Fruit fly (Drosophila melanogaster) whole organism, pupa: ENCODE data around the gene CG33995.

ENCODE experiments used
- CG12605 ChIP-seq: fragments of 200-800 bp; sonication (Bioruptor generic); IDR thresholded peaks from 2 replicates; pipeline ENCODE4 v1.3.6; 2022; ENCODE audit warnings: missing biosample characterization, missing genetic modification characterization
- CG14655 ChIP-seq: fragments of 200-800 bp; sonication (Bioruptor generic); optimal IDR thresholded peaks from 3 replicates; lab custom pipeline; 2017; ENCODE audit warnings: mild to moderate bottlenecking, missing biosample characterization, missing genetic modification reagents, missing genetic modification characterization
- CG4496 ChIP-seq: fragments of 200-800 bp; sonication (Bioruptor generic); IDR thresholded peaks from 3 replicates; pipeline ENCODE4 v1.3.6; 2022; ENCODE audit warnings: missing biosample characterization, missing genetic modification characterization
- CG8159 ChIP-seq: fragments of 200-800 bp; sonication (Bioruptor generic); optimal IDR thresholded peaks from 3 replicates; lab custom pipeline; 2018; ENCODE audit warnings: missing biosample characterization, mild to moderate bottlenecking, missing genetic modification characterization, moderate library complexity
- EcR ChIP-seq: fragments of 200-800 bp; sonication (Bioruptor generic); optimal IDR thresholded peaks from 3 replicates; lab custom pipeline; 2019; ENCODE audit warnings: missing biosample characterization, missing genetic modification characterization, mild to moderate bottlenecking, moderate library complexity, missing genetic modification reagents
- Snoo ChIP-seq: fragments of 200-800 bp; sonication (Bioruptor generic); optimal IDR thresholded peaks from 3 replicates; lab custom pipeline; 2017; ENCODE audit warnings: missing biosample characterization, mild to moderate bottlenecking, missing genetic modification characterization, inconsistent platforms
- fd96Ca ChIP-seq: fragments of 200-800 bp; sonication (Bioruptor generic); IDR thresholded peaks from 3 replicates; pipeline ENCODE4 v1.3.6; 2022; ENCODE audit warnings: missing biosample characterization, missing genetic modification characterization

DNA sequence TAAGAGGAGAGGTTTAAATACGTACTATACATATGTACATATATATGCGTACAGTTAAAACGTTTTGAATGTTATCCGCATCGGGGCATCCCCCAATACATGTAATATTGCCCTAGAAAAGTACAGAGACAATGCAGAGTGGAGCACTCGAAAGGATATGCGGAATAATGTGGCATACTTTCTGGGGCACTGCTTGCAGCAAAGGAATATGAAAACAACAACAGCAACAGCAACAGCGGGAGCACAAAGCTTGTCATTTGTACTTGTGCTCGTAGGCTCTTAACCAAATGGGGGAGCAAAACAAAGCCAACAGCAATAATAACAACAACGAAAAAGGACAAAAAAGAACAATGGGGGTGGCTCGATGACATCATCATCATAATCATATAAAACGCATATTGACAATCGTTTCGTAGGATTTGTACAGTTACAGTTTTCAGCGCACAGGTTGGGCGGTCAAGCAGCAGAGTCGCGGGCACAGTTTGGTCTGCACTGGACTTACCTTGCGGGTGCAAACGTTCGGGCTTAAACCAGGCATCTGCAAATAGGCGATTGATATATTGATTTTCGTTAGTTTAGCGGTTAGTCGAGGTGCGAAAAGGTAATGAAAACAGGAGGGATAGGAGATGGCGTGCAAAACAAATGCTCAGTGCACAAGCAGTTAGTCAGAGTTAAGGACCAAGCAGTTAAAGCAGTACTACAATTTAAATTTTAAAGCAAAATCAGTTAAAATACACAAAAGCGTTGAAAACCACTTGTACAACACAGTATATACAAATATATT, 39.2 kb upstream of the CG33995 start:
- TF ChIP-seq fd96Ca (GFP tag; lab: Robert Waterston, UW) (no peak), CG4496 (GFP tag; lab: Robert Waterston, UW) (no peak), CG14655 (no peak), Snoo (tag; lab: Kevin White, UChicago) (no peak), CG12605 (no peak), CG8159 (no peak), EcR (GFP tag; lab: Kevin White, UChicago) (no peak)
